Worm (Caenorhabditis elegans): ENCODE data around the gene snu-66.

The snu-66 gene

ce11 chrV:7575563-7575962 lies at the start of gene snu-66, which contains the start of gene ints-9:
Gene snu-66, minus strand, starts transcription at chrV:7575670.
Gene ints-9, plus strand, starts transcription at chrV:7575802.
- TF ChIP-seq rbr-2 (tag; optimal IDR thresholded peaks at IDR 0.05) = peak; percentile 55
- TF ChIP-seq mep-1 (tag; optimal IDR thresholded peaks at IDR 0.05) = peak; percentile 62
- no peak for TF ChIP-seq unc-130 (GFP tag; optimal IDR thresholded peaks at IDR 0.05)
- TF ChIP-seq dmd-9 (GFP tag; IDR thresholded peaks at IDR 0.05) = 0 out of 2 replicates have a peak, but pooled peaks have one; percentile 48
- no peak for TF ChIP-seq cey-2 (tag; optimal IDR thresholded peaks at IDR 0.05; ENCODE audit: borderline replicate concordance, insufficient read depth)
- peak; percentile 81 for TF ChIP-seq mes-2 (tag; optimal IDR thresholded peaks at IDR 0.05; ENCODE audit: poor library complexity, severe bottlenecking)
- peak; percentile 8 for TF ChIP-seq nhr-48 (tag; optimal IDR thresholded peaks at IDR 0.05)
- peak; percentile 52 for TF ChIP-seq dve-1 (tag; optimal IDR thresholded peaks at IDR 0.05; ENCODE audit: insufficient read depth)
- TF ChIP-seq nhr-102 (tag; optimal IDR thresholded peaks at IDR 0.05) = peak; percentile 16
- TF ChIP-seq ceh-28 (tag; optimal IDR thresholded peaks at IDR 0.05) = no peak
- TF ChIP-seq spr-3 (GFP tag; optimal IDR thresholded peaks at IDR 0.05) = no peak
- 0 out of 2 replicates have a peak, but pooled peaks have one; percentile 29 for TF ChIP-seq hmg-1.1 (GFP tag; IDR thresholded peaks at IDR 0.05)
- TF ChIP-seq T26A8.4 (GFP tag; IDR thresholded peaks at IDR 0.05) = peak; percentile 21; the same call in 1 of the 2 replicates
- TF ChIP-seq dmd-6 (GFP tag; IDR thresholded peaks at IDR 0.05) = 0 out of 2 replicates have a peak, but pooled peaks have one; percentile 21
- no peak for TF ChIP-seq zfp-2 (tag; optimal IDR thresholded peaks at IDR 0.05)
- peak; percentile 78 for TF ChIP-seq dpl-1 (GFP tag; optimal IDR thresholded peaks at IDR 0.05)
- peak; percentile 85 for TF ChIP-seq lin-38 (GFP tag; IDR thresholded peaks at IDR 0.05)
- peak in 1 of 2 experiments; percentile 86 for TF ChIP-seq lsy-2 (tag; optimal IDR thresholded peaks at IDR 0.05)
- TF ChIP-seq Y48G9A.11 (GFP tag; IDR thresholded peaks at IDR 0.05) = no peak

- TF ChIP-seq zfp-2 (tag; optimal IDR thresholded peaks at IDR 0.05) (no peak), F37D6.2 (tag; optimal IDR thresholded peaks at IDR 0.05) (no peak), dpl-1 (GFP tag; optimal IDR thresholded peaks at IDR 0.05) (no peak), set-16 (GFP tag; IDR thresholded peaks at IDR 0.05) (no peak), dmd-9 (GFP tag; IDR thresholded peaks at IDR 0.05) (no peak), zip-11 (GFP tag; IDR thresholded peaks at IDR 0.05) (no peak), aha-1 (tag) (peak; percentile 6), lsy-2 (tag; optimal IDR thresholded peaks at IDR 0.05) (no peak), arid-1 (GFP tag; conservative IDR thresholded peaks at IDR 0.05) (no peak)
These were observed 49.2 kb upstream of the snu-66 start, which contains the start of gene grsp-4 for ce11 chrV:7624652-7625051. Gene grsp-4, plus strand, starts transcription at chrV:7624952.

ce11 chrV:7624152-7624551 lies 48.7 kb upstream of the snu-66 start, which contains the start of gene C50E3.13:
Gene C50E3.13, minus strand, starts transcription at chrV:7624252.
- TF ChIP-seq daf-16 (GFP tag; optimal IDR thresholded peaks at IDR 0.05) (no peak), daf-16 (tag; optimal IDR thresholded peaks at IDR 0.05) (no peak), lsy-2 (tag; optimal IDR thresholded peaks at IDR 0.05) (no peak), sdz-12 (GFP tag; optimal IDR thresholded peaks at IDR 0.05) (no peak), gei-8 (GFP tag; optimal IDR thresholded peaks at IDR 0.05) (no peak), dve-1 (tag; optimal IDR thresholded peaks at IDR 0.05; ENCODE audit: insufficient read depth) (no peak), hlh-30 (tag; optimal IDR thresholded peaks at IDR 0.05; ENCODE audit: insufficient read depth) (no peak), zip-2 (tag; optimal IDR thresholded peaks at IDR 0.05) (no peak), R02D3.7 (tag; optimal IDR thresholded peaks at IDR 0.05) (no peak), fkh-10 (GFP tag; optimal IDR thresholded peaks at IDR 0.05) (no peak), mep-1 (tag; optimal IDR thresholded peaks at IDR 0.05) (no peak), rbr-2 (tag; optimal IDR thresholded peaks at IDR 0.05) (no peak), ZK337.2 (GFP tag; IDR thresholded peaks at IDR 0.05) (no peak), pqm-1 (tag; optimal IDR thresholded peaks at IDR 0.05) (no peak), snpc-1.2 (GFP tag; IDR thresholded peaks at IDR 0.05) (no peak), lin-15B (tag; optimal IDR thresholded peaks at IDR 0.05) (no peak), lin-29 (GFP tag; IDR thresholded peaks at IDR 0.05) (no peak), nhr-25 (tag; optimal IDR thresholded peaks at IDR 0.05; ENCODE audit: borderline replicate concordance, insufficient read depth) (no peak), ceh-44 (GFP tag; IDR thresholded peaks at IDR 0.05) (no peak)

Measured in whole organism, L4 larva.